Fruit fly (Drosophila melanogaster) S2 (cell line): ENCODE measurements around the gene zfh1.

Experiments
- CG8478 ChIP-seq: fragments of >200 bp; optimal IDR thresholded peaks from 2 replicates; lab custom pipeline; 2018
- CTCF ChIP-seq, 2 experiments: fragments of >200 bp; optimal IDR thresholded peaks; 2 replicates each; lab custom pipeline; 2018

DNA sequence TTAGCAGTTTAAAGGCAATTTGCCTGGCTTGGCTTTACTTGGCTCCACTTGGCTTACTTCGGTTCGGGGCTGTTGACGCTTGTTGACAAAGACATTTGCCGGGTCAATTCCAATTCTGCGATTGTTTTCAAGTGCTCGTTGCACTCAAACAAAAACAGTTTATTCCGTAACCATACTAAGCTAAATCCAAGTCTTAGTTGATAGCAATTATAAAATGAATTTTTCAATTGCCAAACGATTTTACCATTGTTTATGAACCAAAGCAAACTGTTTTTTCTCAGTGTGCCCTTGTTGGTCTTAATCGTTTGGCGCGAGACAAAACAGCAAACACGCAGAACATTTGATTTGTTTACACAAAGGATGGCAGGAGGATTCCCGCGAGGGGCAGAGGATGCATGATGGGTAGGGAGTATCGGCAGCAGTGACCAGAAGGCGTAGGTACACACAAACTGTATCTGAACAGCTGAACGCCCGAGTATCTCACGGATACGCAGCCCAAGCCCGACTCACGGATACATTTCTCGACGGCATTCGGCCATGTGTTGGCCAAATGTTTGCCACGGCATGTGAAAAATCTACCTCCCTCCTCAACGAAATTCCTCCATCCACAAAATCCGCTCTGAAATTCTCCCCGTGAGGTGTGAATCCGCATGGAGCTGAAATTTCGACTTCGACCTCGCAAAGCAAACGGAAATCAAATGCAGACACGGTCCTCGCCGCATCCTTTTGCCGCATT lies 11.1 kb upstream of the zfh1 start:
- TF ChIP-seq CG8478 (lab: Kevin White, UChicago) (no peak), CTCF (optimal IDR thresholded peaks at IDR 0.05; lab: Kevin White, UChicago) (no peak)
